Worm (Caenorhabditis elegans): ENCODE results near the gene srbc-13.
"Not testable (repeated sequence)": the region's sequence is repeated elsewhere in the genome, so short reads cannot be mapped to it uniquely, and the experiment has no call there.

srbc-13 gene

DNA sequence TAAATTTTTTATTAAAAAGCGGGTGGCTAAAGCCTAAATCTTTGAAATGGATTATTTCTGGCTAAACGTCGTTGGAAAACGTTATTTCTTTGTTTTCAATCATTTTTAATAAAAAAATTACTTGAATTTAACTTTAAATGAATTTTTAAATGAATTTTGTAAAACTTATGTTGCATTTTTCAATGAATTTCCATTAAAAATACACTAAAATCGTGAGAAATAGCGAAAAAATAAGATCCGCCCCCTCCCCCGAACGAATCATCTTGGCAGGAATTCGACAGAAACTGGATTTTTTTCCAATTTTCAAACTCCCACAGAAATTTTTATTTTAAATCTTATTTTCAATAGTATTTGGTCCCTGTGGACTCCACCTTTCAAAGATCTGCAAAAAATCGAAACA is 31.6 kb downstream of the srbc-13 start, which contains the start of gene srg-53:
TSS of gene srg-53 (plus strand) at position 301 of the 400 bp plus-strand sequence.
- no peak for TF ChIP-seq W03F9.2 (tag; optimal IDR thresholded peaks at IDR 0.05)

DNA sequence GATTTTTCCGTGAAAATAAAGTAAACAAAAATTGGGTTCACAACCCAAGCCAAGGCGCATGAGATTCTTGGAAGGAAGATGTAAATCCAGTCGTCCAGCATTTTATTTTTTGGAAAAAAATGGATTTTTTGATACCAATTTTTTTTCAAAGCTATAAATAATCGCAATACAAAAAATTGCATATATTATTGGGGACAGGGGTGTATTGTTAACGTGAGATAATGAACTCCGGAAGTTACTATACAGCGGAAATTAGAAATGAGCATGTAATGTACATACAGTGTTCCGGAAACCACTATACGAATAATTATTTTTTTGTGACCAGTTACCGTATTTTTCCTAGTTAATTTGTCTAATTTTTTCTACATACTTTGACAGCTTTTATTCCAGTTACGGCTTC is 36.7 kb downstream of the srbc-13 start, which contains the start of gene srj-38:
TSS of gene srj-38 (minus strand) at position 101 of the 400 bp plus-strand sequence.
- TF ChIP-seq him-1 (tag; optimal IDR thresholded peaks at IDR 0.05) (no peak), W03F9.2 (tag; optimal IDR thresholded peaks at IDR 0.05) (no peak), dao-5 (tag; optimal IDR thresholded peaks at IDR 0.05) (no peak)

DNA sequence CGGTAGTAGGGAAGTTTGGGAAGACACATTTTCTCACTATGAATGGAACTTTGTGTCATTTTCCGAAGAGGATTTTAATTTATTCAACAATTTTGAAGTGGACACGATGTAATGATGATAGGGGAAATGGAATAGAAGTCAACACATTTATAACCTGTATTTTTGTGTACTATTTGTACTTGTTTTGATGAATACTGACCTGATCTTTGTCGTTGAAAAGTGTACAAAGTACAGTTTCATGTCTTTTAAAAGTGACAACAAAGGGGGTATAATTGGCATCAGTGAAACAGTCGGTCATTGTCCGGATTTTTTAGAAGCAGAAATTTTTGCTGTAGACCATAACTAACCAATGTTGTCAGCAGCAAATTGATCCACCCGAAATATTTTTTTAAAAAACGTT is 41.6 kb downstream of the srbc-13 start, which contains the start of gene T02B11.6:
TSS of gene T02B11.6 (minus strand) at position 101 of the 400 bp plus-strand sequence.
- TF ChIP-seq him-1 (tag; optimal IDR thresholded peaks at IDR 0.05), result no peak
- TF ChIP-seq W03F9.2 (tag; optimal IDR thresholded peaks at IDR 0.05), result no peak
- no peak for TF ChIP-seq dao-5 (tag; optimal IDR thresholded peaks at IDR 0.05)

DNA sequence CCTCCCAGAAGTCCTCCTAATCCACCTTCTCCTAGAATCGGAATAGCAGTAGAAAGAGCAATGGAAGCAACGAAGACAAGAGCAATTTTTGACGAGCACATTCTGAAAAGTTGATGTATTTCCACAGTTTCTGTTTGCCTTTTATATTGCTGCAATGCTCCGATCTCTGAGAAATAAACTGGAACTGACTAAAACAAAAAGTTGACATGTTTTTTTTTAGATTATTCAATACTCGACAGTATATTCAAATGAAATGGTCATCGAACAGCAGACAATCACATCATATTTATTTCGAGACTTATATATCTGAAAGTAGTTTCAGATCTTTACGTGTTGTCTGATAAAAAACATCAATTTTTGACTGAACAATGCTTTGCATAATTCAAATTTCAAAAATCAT is 42.8 kb downstream of the srbc-13 start, which contains the start of gene srlf-21:
TSS of gene srlf-21 (minus strand) at position 101 of the 400 bp plus-strand sequence.
- TF ChIP-seq him-1 (tag; optimal IDR thresholded peaks at IDR 0.05), result no peak
- TF ChIP-seq dao-5 (tag; optimal IDR thresholded peaks at IDR 0.05), result no peak
- TF ChIP-seq W03F9.2 (tag; optimal IDR thresholded peaks at IDR 0.05), result no peak

DNA sequence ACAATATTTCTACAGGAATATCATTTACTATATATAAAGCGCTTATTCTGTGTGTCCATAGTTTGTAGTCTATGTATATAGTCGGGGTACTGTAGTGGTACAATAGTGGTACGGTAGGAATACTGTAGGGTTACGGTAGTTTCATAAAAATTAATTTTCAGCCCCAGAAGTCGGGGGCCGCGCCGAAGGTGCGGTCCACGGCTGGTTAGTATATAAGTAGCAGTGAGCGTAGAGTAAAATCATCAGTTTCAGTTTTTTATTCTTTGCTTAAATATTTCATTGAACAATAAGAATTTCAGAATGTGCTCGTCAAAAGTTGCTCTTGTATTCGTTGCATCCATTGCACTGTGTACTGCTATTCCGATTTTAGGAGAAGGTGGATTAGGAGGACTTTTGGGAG is 43.2 kb downstream of the srbc-13 start, which contains the start of gene srlf-22:
TSS of gene srlf-22 (plus strand) at position 301 of the 400 bp plus-strand sequence.
- not testable (repeated sequence) for TF ChIP-seq W03F9.2, dao-5, him-1 (tag; optimal IDR thresholded peaks at IDR 0.05)

DNA sequence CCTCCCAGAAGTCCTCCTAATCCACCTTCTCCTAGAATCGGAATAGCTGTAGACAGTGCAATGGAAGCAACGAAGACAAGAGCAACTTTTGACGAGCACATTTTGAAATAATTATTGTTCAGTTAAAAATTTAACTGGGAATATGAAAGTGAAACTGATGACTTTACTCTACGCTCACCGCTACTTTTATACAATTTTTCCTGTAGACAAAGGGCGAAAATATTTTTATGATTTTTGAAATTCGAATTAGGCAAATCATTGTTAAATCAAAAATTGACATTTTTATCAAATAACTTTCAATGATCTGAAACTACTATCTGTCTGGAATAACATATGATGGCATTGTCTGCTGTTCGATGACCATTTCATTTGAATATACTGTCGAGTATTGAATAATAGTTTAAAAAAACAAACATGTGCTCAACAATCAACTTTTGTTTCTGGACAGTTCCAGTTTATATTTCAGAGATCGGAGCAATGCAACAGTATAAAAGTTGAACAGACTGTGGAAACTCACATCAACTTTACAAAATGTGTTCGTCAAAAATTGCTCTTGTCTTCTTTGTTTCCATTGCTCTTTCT is 45.9 kb downstream of the srbc-13 start, which contains the start of the genes srlf-23 and srlf-20:
TSS of gene srlf-23 (minus strand) at position 101 of the 582 bp plus-strand sequence.
TSS of gene srlf-20 (plus strand) at position 532 of the 582 bp plus-strand sequence.
- TF ChIP-seq W03F9.2 (tag; optimal IDR thresholded peaks at IDR 0.05), result no peak
- TF ChIP-seq him-1 (tag; optimal IDR thresholded peaks at IDR 0.05), result no peak
- TF ChIP-seq dao-5 (tag; optimal IDR thresholded peaks at IDR 0.05), result no peak
